Worm (Caenorhabditis elegans): ENCODE data around the gene cdk-5.

cdk-5 gene

DNA sequence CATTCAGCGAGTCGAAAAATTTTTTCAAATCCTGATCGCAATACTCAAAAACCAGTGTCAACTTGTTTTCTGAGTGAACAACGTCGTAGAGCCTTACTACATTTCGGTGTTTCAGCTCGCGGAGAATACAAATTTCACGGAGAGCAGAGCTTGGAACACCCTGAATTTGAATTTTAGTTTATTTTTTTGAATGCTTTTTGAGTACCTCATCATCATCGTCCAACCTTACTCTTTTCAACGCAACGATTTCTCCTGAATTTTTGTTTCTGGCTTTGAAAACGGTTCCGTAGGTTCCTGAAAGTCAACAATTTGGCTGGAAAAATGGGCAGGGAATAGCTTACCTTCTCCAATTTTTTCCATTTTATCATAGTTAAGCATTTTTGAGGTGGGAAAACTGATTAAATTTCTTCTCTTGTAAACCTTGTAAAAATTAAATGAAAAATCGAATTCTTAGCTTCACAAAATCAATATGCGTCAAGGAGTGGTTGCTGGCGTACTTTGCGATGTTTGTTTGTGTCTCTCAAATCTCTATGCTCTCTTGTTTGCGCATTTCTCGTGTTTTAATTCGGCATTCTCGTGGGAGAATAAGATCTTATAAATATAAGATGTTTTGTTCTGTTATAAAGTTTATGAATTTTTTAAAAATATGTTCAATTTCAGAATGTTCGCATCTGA is at the start of gene cdk-5:
Gene cdk-5 (minus strand): TSS at position 425 of the 675 bp plus-strand sequence.
- TF ChIP-seq ceh-100 (GFP tag; IDR thresholded peaks at IDR 0.05), result peak; percentile 58; the same call in 1 of the 2 replicates
- peak; percentile 96 for TF ChIP-seq ztf-18 (tag; optimal IDR thresholded peaks at IDR 0.05)
- TF ChIP-seq Y53G8AR.9 (GFP tag; conservative IDR thresholded peaks at IDR 0.05), result peak; percentile 87; the same call in 1 of the 2 replicates
- TF ChIP-seq mcd-1 (GFP tag; IDR thresholded peaks at IDR 0.05), result peak; percentile 68
- TF ChIP-seq gei-17 (GFP tag; optimal IDR thresholded peaks at IDR 0.05), result peak; percentile 30
- TF ChIP-seq ztf-3 (GFP tag; optimal IDR thresholded peaks at IDR 0.05), result no peak
- TF ChIP-seq hmg-1.2 (GFP tag; IDR thresholded peaks at IDR 0.05), result peak; percentile 99
- TF ChIP-seq atf-7 (tag; optimal IDR thresholded peaks at IDR 0.05), result peak; percentile 16
- TF ChIP-seq lin-35 (GFP tag; optimal IDR thresholded peaks at IDR 0.05), result peak in 1 of 3 experiments; percentile 82
- TF ChIP-seq die-1 (tag; optimal IDR thresholded peaks at IDR 0.05), result no peak
- peak; percentile 51; the same call in 1 of the 2 replicates for TF ChIP-seq B0336.3 (GFP tag; IDR thresholded peaks at IDR 0.05)
- TF ChIP-seq snpc-4 (GFP tag; optimal IDR thresholded peaks at IDR 0.05), result no peak
- peak in 2 of 4 experiments; percentile 54 to 62 for TF ChIP-seq snpc-4 (tag; optimal IDR thresholded peaks at IDR 0.05)
- no peak for TF ChIP-seq F52B5.7 (tag; optimal IDR thresholded peaks at IDR 0.05)
- peak; percentile 66 for TF ChIP-seq madf-6 (GFP tag; IDR thresholded peaks at IDR 0.05)
- TF ChIP-seq tlf-1 (GFP tag; optimal IDR thresholded peaks at IDR 0.05), result peak; percentile 68
- TF ChIP-seq bed-2 (GFP tag; IDR thresholded peaks at IDR 0.05), result no peak
- TF ChIP-seq lin-54 (GFP tag; optimal IDR thresholded peaks at IDR 0.05), result peak; percentile 84
- no peak for TF ChIP-seq mes-4 (tag; optimal IDR thresholded peaks at IDR 0.05)
- no peak for TF ChIP-seq rec-8 (tag; optimal IDR thresholded peaks at IDR 0.05)
- peak; percentile 76 for TF ChIP-seq hsf-1 (GFP tag; IDR thresholded peaks at IDR 0.05)
- TF ChIP-seq sptf-2 (GFP tag; optimal IDR thresholded peaks at IDR 0.05), result no peak
- peak; percentile 4 for TF ChIP-seq efl-1 (GFP tag; optimal IDR thresholded peaks at IDR 0.05)
- peak; percentile 27 for TF ChIP-seq ceh-27 (GFP tag; optimal IDR thresholded peaks at IDR 0.05)
- TF ChIP-seq lsl-1 (GFP tag; optimal IDR thresholded peaks at IDR 0.05), result peak; percentile 51
- TF ChIP-seq lsy-27 (tag; optimal IDR thresholded peaks at IDR 0.05; ENCODE audit: borderline replicate concordance, insufficient read depth), result no peak
- TF ChIP-seq Y56A3A.18 (GFP tag; IDR thresholded peaks at IDR 0.05), result peak; percentile 52; the same call in 1 of the 2 replicates
- TF ChIP-seq K12H6.12 (tag; optimal IDR thresholded peaks at IDR 0.05), result peak; percentile 19
- peak; percentile 72; the same call in 1 of the 2 replicates for TF ChIP-seq D2030.7 (GFP tag; IDR thresholded peaks at IDR 0.05)
- TF ChIP-seq tbp1 (GFP tag; optimal IDR thresholded peaks at IDR 0.05), result peak; percentile 51
- peak; percentile 75 for TF ChIP-seq F33H1.4 (GFP tag; IDR thresholded peaks at IDR 0.05)
- peak; percentile 86 for TF ChIP-seq ekl-4 (GFP tag; IDR thresholded peaks at IDR 0.05)
- peak; percentile 81 for TF ChIP-seq nfyb-1 (GFP tag; IDR thresholded peaks at IDR 0.05)
- TF ChIP-seq pbrm-1 (GFP tag; IDR thresholded peaks at IDR 0.05), result peak; percentile 77; the same call in 1 of the 2 replicates
- no peak for TF ChIP-seq ceh-79 (tag; optimal IDR thresholded peaks at IDR 0.05)
- TF ChIP-seq lin-40 (tag; optimal IDR thresholded peaks at IDR 0.05), result peak; percentile 87
- no peak for TF ChIP-seq nfya-1 (tag; optimal IDR thresholded peaks at IDR 0.05; ENCODE audit: borderline replicate concordance, insufficient read depth)
- TF ChIP-seq snpc-3.4 (tag; optimal IDR thresholded peaks at IDR 0.05), result peak; percentile 72
- TF ChIP-seq attf-5 (GFP tag; optimal IDR thresholded peaks at IDR 0.05), result peak; percentile 18
- peak; percentile 67 for TF ChIP-seq rcor-1 (GFP tag; IDR thresholded peaks at IDR 0.05)
- peak; percentile 69 for TF ChIP-seq pha-4 (tag; optimal IDR thresholded peaks at IDR 0.05)
- TF ChIP-seq repo-1 (tag; optimal IDR thresholded peaks at IDR 0.05), result peak; percentile 69
- TF ChIP-seq athp-1 (tag; optimal IDR thresholded peaks at IDR 0.05), result no peak
- no peak for TF ChIP-seq lin-26 (GFP tag; IDR thresholded peaks at IDR 0.05)
- peak; percentile 11 for TF ChIP-seq dpl-1 (GFP tag; optimal IDR thresholded peaks at IDR 0.05)
- peak; percentile 15 for TF ChIP-seq madf-10 (tag; optimal IDR thresholded peaks at IDR 0.05)
- TF ChIP-seq nhr-120 (GFP tag; IDR thresholded peaks at IDR 0.05), result no peak

All from whole organism, young adult.